Worm (Caenorhabditis elegans): Measurements from ENCODE around the gene spat-2.

DNA sequence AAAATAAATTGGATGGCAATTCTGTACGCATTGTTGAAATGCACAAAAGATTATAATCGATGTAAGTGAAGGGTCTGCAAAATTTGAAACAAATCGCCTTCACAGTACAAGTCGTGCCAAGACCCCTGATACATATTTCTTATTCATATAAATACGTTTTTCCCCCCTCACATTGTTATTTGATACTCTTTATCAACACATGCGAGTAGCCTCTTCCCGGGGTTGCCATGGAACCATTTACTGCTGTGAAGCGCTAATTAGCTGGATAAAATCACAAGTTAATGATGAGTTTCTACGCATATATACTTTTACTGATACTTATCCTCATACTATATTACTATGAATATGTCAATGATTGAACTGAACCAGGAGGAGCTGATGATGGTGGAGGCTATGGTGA, 5.4 kb upstream of the spat-2 start, which contains the start of gene Y48A6B.14:
- TF ChIP-seq mbf-1 (tag; optimal IDR thresholded peaks at IDR 0.05) (no peak), mab-5 (tag; optimal IDR thresholded peaks at IDR 0.05) (no peak), elt-3 (tag; optimal IDR thresholded peaks at IDR 0.05) (no peak), skn-1 (tag; optimal IDR thresholded peaks at IDR 0.05) (no peak), nhr-25 (tag; optimal IDR thresholded peaks at IDR 0.05) (no peak), lin-39 (tag; optimal IDR thresholded peaks at IDR 0.05) (no peak), alr-1 (tag; optimal IDR thresholded peaks at IDR 0.05) (no peak), elt-1 (tag; optimal IDR thresholded peaks at IDR 0.05) (no peak)
